Worm (Caenorhabditis elegans) whole organism, early embryonic: Measurements from ENCODE around the gene sre-42.

ENCODE experiments used
- B0310.2 ChIP-seq: sonication (generic microtip); optimal IDR thresholded peaks from 2 replicates; lab custom pipeline; 2016; ENCODE audit warnings: mild to moderate bottlenecking, missing genetic modification characterization, missing compliant biosample characterization
- F13C5.2 ChIP-seq: sonication (generic microtip); optimal IDR thresholded peaks from 2 replicates; lab custom pipeline; 2017; ENCODE audit warnings: mild to moderate bottlenecking, missing genetic modification characterization, inconsistent platforms, missing compliant biosample characterization
- aly-1 ChIP-seq: sonication (generic microtip); optimal IDR thresholded peaks from 2 replicates; lab custom pipeline; 2016; ENCODE audit warnings: missing genetic modification characterization, missing compliant biosample characterization
- ama-1 ChIP-seq: fragments of 150-350 bp; optimal IDR thresholded peaks from 2 replicates; lab custom pipeline; 2014
- ceh-13 ChIP-seq: fragments of 200-800 bp; sonication (Bioruptor generic); optimal IDR thresholded peaks from 2 replicates; lab custom pipeline; 2018; ENCODE audit warnings: mild to moderate bottlenecking, missing genetic modification characterization, missing compliant biosample characterization
- ceh-36 ChIP-seq: sonication (generic microtip); optimal IDR thresholded peaks from 2 replicates; lab custom pipeline; 2016; ENCODE audit warnings: missing genetic modification characterization, inconsistent platforms, missing compliant biosample characterization
- ets-7 ChIP-seq: sonication (generic microtip); optimal IDR thresholded peaks from 2 replicates; lab custom pipeline; 2016; ENCODE audit warnings: missing genotype, missing genetic modification characterization, missing compliant biosample characterization
- flt-1 ChIP-seq: fragments of 200-800 bp; sonication (Bioruptor generic); IDR thresholded peaks from 2 replicates; pipeline ENCODE4 v1.3.6; 2022; ENCODE audit warnings: missing genetic modification characterization, missing compliant biosample characterization
- hmbx-1 ChIP-seq: sonication (generic microtip); optimal IDR thresholded peaks from 2 replicates; lab custom pipeline; 2016; ENCODE audit warnings: mild to moderate bottlenecking, missing genetic modification characterization, missing compliant biosample characterization
- hmg-4 ChIP-seq: fragments of 200-800 bp; sonication (Bioruptor generic); optimal IDR thresholded peaks from 2 replicates; lab custom pipeline; 2018; ENCODE audit warnings: mild to moderate bottlenecking, missing genetic modification characterization, missing compliant biosample characterization
- hnd-1 ChIP-seq: sonication (generic microtip); optimal IDR thresholded peaks from 2 replicates; lab custom pipeline; 2016; ENCODE audit warnings: missing genetic modification characterization, missing compliant biosample characterization
- pes-1 ChIP-seq: fragments of 200-800 bp; sonication (Bioruptor generic); IDR thresholded peaks from 2 replicates; pipeline ENCODE4 v1.3.6; 2022; ENCODE audit warnings: missing genetic modification reagents, missing genetic modification characterization, missing compliant biosample characterization
- scrt-1 ChIP-seq: fragments of 200-800 bp; sonication (Bioruptor generic); IDR thresholded peaks from 2 replicates; pipeline ENCODE4 v1.3.6; 2022; ENCODE audit warnings: missing genetic modification characterization, missing compliant biosample characterization
- sea-1 ChIP-seq: fragments of 200-800 bp; sonication (Bioruptor generic); conservative IDR thresholded peaks from 2 replicates; pipeline ENCODE4 v1.3.6; 2022; ENCODE audit warnings: missing genetic modification characterization, missing compliant biosample characterization
- tbx-11 ChIP-seq: fragments of 200-800 bp; sonication (Bioruptor generic); IDR thresholded peaks from 2 replicates; pipeline ENCODE4 v1.3.6; 2022; ENCODE audit warnings: missing genetic modification characterization, missing compliant biosample characterization
- tbx-37 ChIP-seq: fragments of 200-800 bp; sonication (Bioruptor generic); conservative IDR thresholded peaks from 2 replicates; pipeline ENCODE4 v1.3.6; 2022; ENCODE audit warnings: missing genetic modification reagents, missing genetic modification characterization, missing compliant biosample characterization
- tra-4 ChIP-seq: sonication (generic microtip); optimal IDR thresholded peaks from 2 replicates; lab custom pipeline; 2017; ENCODE audit warnings: missing genetic modification characterization, missing compliant biosample characterization

Gene sre-42

DNA sequence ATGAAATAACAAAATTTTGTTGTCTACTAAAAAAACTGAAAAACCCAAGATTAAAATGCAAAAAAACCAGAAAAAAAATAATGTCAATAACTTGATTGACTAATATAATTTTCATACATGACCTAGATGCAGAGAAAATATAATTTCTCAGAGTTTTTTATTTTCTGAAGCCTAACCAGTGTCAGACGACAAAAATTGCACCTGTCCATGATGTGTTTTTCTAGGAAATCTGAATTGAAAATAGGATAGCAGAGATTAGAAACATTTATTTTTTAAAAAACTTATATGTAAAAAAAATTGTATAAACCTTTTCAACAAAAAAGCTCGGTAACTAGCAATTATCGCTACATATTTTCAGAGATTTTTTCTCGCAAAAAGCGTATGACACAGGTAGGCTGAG lies 31.3 kb upstream of the sre-42 start:
- TF ChIP-seq hnd-1 (tag; lab: Kevin White, UChicago) = no peak

DNA sequence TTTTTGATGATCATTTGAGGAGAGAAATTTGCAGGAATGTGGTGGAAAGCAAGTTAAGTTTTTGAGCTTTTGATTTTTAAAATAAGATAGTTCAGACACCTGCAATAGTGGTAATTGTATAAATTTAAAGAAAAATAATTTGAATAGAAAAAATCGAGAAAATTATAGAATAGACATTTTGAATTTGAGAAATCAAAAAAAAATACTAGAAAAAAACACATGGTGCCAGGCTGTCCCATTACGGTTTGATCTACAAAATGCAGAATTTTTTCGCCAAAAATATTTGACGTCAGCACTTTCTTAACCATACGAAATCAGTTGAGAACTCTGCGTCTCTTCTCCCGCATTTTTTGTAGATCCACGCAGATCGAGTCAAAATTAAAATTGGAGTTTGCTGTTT lies 30.8 kb upstream of the sre-42 start, which contains the start of gene sre-27:
sre-27 (minus strand) TSS at position 101 of the 400 bp plus-strand sequence.
- no peak for TF ChIP-seq sea-1 (GFP tag; lab: Robert Waterston, UW)
- TF ChIP-seq ama-1 (lab: Kevin White, UChicago) = no peak
- no peak for TF ChIP-seq hnd-1 (tag; lab: Kevin White, UChicago)
- TF ChIP-seq pes-1 (GFP tag; lab: Robert Waterston, UW) = no peak
- no peak for TF ChIP-seq ceh-13 (GFP tag; lab: Kevin White, UChicago)
- no peak for TF ChIP-seq scrt-1 (GFP tag; lab: Robert Waterston, UW)

DNA sequence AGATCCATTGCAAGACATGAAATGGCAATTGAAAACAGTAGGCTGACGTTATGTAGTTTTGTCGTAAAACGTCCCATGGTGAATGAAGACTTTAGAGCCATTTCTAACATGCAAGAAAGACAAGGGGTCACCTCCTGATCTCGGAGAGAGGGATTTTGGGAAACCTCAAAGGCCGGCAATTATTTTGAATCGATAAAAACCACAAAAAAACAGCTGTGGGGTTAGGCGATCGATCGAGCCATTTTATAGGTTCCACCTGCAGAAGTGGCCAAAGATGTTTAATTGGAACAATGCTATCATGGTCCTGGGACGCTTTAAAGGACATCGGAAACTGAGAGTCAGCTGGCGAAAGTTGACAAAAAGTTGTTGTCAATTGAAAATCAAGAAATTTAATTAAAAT lies 28.1 kb upstream of the sre-42 start, which contains the start of gene Y57A10C.11:
Y57A10C.11 (minus strand) TSS at position 101 of the 400 bp plus-strand sequence.
- no peak for TF ChIP-seq ets-7 (tag; lab: Kevin White, UChicago)
- TF ChIP-seq hmg-4 (GFP tag; lab: Kevin White, UChicago) = no peak
- TF ChIP-seq tbx-37 (GFP tag; lab: Robert Waterston, UW) = no peak
- no peak for TF ChIP-seq tbx-11 (GFP tag; lab: Robert Waterston, UW)
- TF ChIP-seq ceh-13 (GFP tag; lab: Kevin White, UChicago) = no peak
- no peak for TF ChIP-seq B0310.2 (tag; lab: Kevin White, UChicago)
- no peak for TF ChIP-seq sea-1 (GFP tag; lab: Robert Waterston, UW)
- no peak for TF ChIP-seq F13C5.2
- no peak for TF ChIP-seq aly-1 (tag; lab: Kevin White, UChicago)
- TF ChIP-seq flt-1 (GFP tag; lab: Robert Waterston, UW) = no peak
- TF ChIP-seq hmbx-1 (tag; lab: Kevin White, UChicago) = no peak

DNA sequence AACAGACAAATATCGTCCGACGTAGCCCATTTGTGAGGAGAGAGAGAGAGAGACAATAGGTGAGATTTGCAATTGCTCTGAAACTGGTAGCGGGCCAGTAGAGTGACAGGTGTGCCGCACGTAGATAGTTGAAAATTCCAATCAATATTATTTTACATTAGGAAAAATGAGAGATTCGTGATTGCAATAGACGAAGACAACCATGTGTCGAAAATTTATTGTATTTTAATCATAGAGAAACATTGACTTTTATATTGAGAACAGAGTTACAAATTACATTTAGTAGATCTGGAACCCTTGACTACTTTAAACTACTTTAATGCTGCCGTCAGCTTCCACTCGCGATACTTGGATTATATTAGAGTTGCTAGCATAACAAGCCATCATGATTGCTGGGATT lies 25.7 kb upstream of the sre-42 start, which contains the start of gene Y57A10C.1:
Y57A10C.1 (minus strand) TSS at position 101 of the 400 bp plus-strand sequence.
- no peak for TF ChIP-seq hmbx-1 (tag; lab: Kevin White, UChicago)
- TF ChIP-seq aly-1 (tag; lab: Kevin White, UChicago) = no peak
- TF ChIP-seq tra-4 = no peak
- no peak for TF ChIP-seq ets-7 (tag; lab: Kevin White, UChicago)
- TF ChIP-seq sea-1 (GFP tag; lab: Robert Waterston, UW) = no peak

DNA sequence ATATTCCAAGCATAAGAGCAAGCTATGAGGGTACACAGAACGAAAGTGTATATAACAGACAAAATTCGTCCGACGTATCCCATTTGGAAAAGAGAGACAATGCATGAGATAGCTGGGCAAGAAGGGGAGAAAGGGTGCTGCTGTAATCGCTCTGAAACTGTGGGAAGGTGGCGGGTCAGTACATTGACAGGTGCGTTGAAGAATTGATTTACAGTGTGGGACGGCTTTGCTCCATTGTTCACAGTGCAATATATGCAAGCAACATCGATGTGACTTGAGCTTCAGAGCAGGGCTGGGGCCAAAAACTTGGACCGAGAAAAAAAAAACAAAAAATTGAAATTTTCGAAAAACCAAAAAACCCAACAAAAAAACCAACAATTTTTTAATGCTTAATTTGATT lies 23.4 kb upstream of the sre-42 start, which contains the start of gene F57G9.3:
F57G9.3 (minus strand) TSS at position 101 of the 400 bp plus-strand sequence.
- TF ChIP-seq ama-1 (lab: Kevin White, UChicago) (no peak), aly-1 (tag; lab: Kevin White, UChicago) (no peak), sea-1 (GFP tag; lab: Robert Waterston, UW) (no peak), pes-1 (GFP tag; lab: Robert Waterston, UW) (no peak), hmbx-1 (tag; lab: Kevin White, UChicago) (no peak), scrt-1 (GFP tag; lab: Robert Waterston, UW) (no peak), ceh-13 (GFP tag; lab: Kevin White, UChicago) (no peak), hmg-4 (GFP tag; lab: Kevin White, UChicago) (no peak), tbx-11 (GFP tag; lab: Robert Waterston, UW) (no peak), tra-4 (no peak), hnd-1 (tag; lab: Kevin White, UChicago) (no peak), B0310.2 (tag; lab: Kevin White, UChicago) (no peak), tbx-37 (GFP tag; lab: Robert Waterston, UW) (no peak)

DNA sequence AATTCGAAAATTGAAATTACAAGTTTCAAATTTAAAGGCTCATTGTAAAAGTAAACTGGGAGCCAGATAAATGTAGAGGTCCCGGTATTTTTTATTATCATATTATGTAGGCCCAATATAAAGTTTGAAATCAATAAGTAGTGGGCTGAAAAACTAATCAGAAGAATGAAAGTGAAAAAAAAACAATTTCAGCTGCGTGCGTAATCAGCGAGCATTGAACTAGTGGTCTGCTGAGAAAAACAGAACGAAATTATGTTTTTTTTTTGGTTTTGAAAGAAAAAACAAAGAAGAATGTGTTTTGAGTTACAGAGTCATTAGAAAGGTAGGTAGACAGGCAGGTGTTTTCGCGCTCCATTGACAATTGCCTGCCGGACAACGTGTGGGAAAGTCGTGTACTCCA lies 22.0 kb upstream of the sre-42 start, which contains the start of gene sre-31:
sre-31 (minus strand) TSS at position 101 of the 400 bp plus-strand sequence.
- TF ChIP-seq scrt-1 (GFP tag; lab: Robert Waterston, UW) (no peak), B0310.2 (tag; lab: Kevin White, UChicago) (no peak), tbx-37 (GFP tag; lab: Robert Waterston, UW) (no peak), ceh-13 (GFP tag; lab: Kevin White, UChicago) (no peak), aly-1 (tag; lab: Kevin White, UChicago) (no peak), F13C5.2 (no peak), flt-1 (GFP tag; lab: Robert Waterston, UW) (no peak), hmbx-1 (tag; lab: Kevin White, UChicago) (no peak), ets-7 (tag; lab: Kevin White, UChicago) (no peak)

DNA sequence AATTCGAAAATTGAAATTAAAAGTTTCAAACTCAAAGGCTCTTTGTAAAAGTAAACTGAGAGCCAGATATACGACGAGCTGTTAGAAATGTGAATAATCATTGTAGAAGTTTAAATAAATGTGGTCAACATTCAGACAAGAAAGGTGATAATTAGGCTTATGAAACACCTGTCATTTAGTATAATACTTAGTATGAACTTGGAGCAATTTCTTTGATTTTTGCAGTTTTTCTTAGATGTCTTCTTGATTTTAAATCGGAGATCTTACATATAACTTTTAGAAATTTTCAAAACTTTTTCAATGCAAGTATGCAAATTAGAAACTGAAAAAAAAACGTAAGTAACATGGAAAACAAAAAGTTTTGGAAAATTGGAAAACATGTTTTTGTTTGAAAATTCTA lies 19.7 kb upstream of the sre-42 start, which contains the start of gene sre-30:
sre-30 (minus strand) TSS at position 101 of the 400 bp plus-strand sequence.
- no peak for TF ChIP-seq flt-1 (GFP tag; lab: Robert Waterston, UW)
- TF ChIP-seq hmbx-1 (tag; lab: Kevin White, UChicago) = no peak

DNA sequence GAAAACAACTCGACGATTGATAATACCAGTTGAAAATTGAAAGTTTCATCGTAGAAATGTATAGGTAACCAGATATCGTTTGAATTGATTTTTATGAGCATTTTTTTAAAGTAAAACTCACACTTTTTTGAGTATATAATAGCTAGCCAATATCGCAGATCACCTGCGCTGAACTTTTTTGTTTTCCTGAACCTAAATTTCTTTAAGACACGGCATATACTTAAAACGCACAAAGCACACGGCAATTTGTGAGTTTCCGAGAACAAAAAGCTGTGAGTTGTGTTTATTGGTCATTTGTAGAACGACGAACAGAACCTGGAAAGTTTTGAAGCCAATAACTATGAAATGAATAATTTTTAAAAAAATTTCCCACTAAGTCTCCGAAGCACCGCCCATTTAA lies 15.1 kb upstream of the sre-42 start, which contains the start of gene sre-29:
sre-29 (minus strand) TSS at position 101 of the 400 bp plus-strand sequence.
- TF ChIP-seq ceh-36 (tag; lab: Kevin White, UChicago) = no peak
- TF ChIP-seq pes-1 (GFP tag; lab: Robert Waterston, UW) = no peak
- TF ChIP-seq B0310.2 (tag; lab: Kevin White, UChicago) = no peak
- no peak for TF ChIP-seq hmbx-1 (tag; lab: Kevin White, UChicago)
- no peak for TF ChIP-seq hmg-4 (GFP tag; lab: Kevin White, UChicago)
- no peak for TF ChIP-seq tbx-37 (GFP tag; lab: Robert Waterston, UW)
- no peak for TF ChIP-seq ets-7 (tag; lab: Kevin White, UChicago)
- TF ChIP-seq tbx-11 (GFP tag; lab: Robert Waterston, UW) = no peak
- TF ChIP-seq hnd-1 (tag; lab: Kevin White, UChicago) = no peak
- no peak for TF ChIP-seq ama-1 (lab: Kevin White, UChicago)
- TF ChIP-seq scrt-1 (GFP tag; lab: Robert Waterston, UW) = no peak
- TF ChIP-seq sea-1 (GFP tag; lab: Robert Waterston, UW) = no peak
- TF ChIP-seq F13C5.2 = no peak
- TF ChIP-seq flt-1 (GFP tag; lab: Robert Waterston, UW) = no peak
